Fruit fly (Drosophila melanogaster) whole organism, pupa: ENCODE measurements around the gene CG9636.

Experiments
- CG10348 ChIP-seq: fragments of 200-800 bp; sonication (Bioruptor generic); IDR thresholded peaks from 2 replicates; pipeline ENCODE4 v1.3.6; 2022; ENCODE audit warnings: missing biosample characterization, missing genetic modification characterization
- CG12605 ChIP-seq: fragments of 200-800 bp; sonication (Bioruptor generic); IDR thresholded peaks from 2 replicates; pipeline ENCODE4 v1.3.6; 2022; ENCODE audit warnings: missing biosample characterization, missing genetic modification characterization
- CG14655 ChIP-seq: fragments of 200-800 bp; sonication (Bioruptor generic); optimal IDR thresholded peaks from 3 replicates; lab custom pipeline; 2017; ENCODE audit warnings: mild to moderate bottlenecking, missing biosample characterization, missing genetic modification reagents, missing genetic modification characterization
- CG32121 ChIP-seq: fragments of 200-800 bp; sonication (Bioruptor generic); IDR thresholded peaks from 2 replicates; pipeline ENCODE4 v1.3.6; 2022; ENCODE audit warnings: missing biosample characterization, missing genetic modification characterization
- CG4496 ChIP-seq: fragments of 200-800 bp; sonication (Bioruptor generic); IDR thresholded peaks from 3 replicates; pipeline ENCODE4 v1.3.6; 2022; ENCODE audit warnings: missing biosample characterization, missing genetic modification characterization
- CG8159 ChIP-seq: fragments of 200-800 bp; sonication (Bioruptor generic); optimal IDR thresholded peaks from 3 replicates; lab custom pipeline; 2018; ENCODE audit warnings: missing biosample characterization, mild to moderate bottlenecking, missing genetic modification characterization, moderate library complexity
- CG8301 ChIP-seq: fragments of 200-800 bp; sonication (Bioruptor generic); optimal IDR thresholded peaks from 2 replicates; lab custom pipeline; 2018; ENCODE audit warnings: missing biosample characterization, mild to moderate bottlenecking, missing genetic modification characterization
- CG9948 ChIP-seq: fragments of 200-800 bp; sonication (Bioruptor generic); optimal IDR thresholded peaks from 2 replicates; lab custom pipeline; 2018; ENCODE audit warnings: missing biosample characterization, mild to moderate bottlenecking, missing genetic modification characterization, moderate library complexity
- EcR ChIP-seq: fragments of 200-800 bp; sonication (Bioruptor generic); optimal IDR thresholded peaks from 3 replicates; lab custom pipeline; 2019; ENCODE audit warnings: missing biosample characterization, missing genetic modification characterization, mild to moderate bottlenecking, moderate library complexity, missing genetic modification reagents
- Ets98B ChIP-seq: fragments of 200-800 bp; sonication (Bioruptor generic); IDR thresholded peaks from 2 replicates; pipeline ENCODE4 v1.3.6; 2022; ENCODE audit warnings: missing biosample characterization, missing genetic modification characterization
- fd96Ca ChIP-seq: fragments of 200-800 bp; sonication (Bioruptor generic); IDR thresholded peaks from 3 replicates; pipeline ENCODE4 v1.3.6; 2022; ENCODE audit warnings: missing biosample characterization, missing genetic modification characterization
- gl ChIP-seq: fragments of 200-800 bp; sonication (Bioruptor generic); optimal IDR thresholded peaks from 2 replicates; lab custom pipeline; 2018; ENCODE audit warnings: missing biosample characterization, mild to moderate bottlenecking, missing genetic modification characterization

DNA sequence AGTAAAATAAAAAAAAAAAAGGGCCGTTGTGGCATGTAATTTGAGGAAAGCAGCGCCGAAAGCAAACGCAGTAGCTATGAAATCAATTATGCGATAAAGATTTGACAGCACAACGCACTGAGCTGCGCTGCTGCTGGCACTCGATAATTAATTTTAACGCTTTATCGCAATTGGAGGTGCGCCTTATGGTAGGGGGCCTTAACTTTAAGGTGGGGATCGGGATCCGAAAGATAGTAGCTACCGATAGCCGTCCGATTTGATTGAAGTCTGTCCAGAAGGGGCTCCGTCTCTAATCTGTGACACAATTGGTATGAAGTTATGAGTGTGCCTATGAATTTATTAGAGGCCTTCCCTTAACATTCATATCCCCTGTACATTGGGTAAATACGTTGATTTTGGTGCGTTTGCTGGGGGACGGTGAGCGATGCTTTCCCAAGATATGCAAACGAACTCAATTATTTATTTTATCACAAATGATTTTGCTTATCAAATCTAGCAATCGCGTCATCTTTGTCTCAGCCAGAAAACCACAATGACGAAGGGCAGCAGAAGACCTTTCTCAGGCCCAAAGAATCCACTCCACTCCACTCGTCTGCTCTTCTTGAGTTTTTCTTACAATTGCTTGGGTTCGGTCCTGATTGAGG is 35.1 kb downstream of the CG9636 start:
- TF ChIP-seq Ets98B (GFP tag; lab: Robert Waterston, UW) (no peak), CG14655 (GFP tag; lab: Kevin White, UChicago) (no peak), CG9948 (no peak), CG4496 (no peak), CG12605 (GFP tag; lab: Robert Waterston, UW) (no peak), CG8159 (tag; lab: Kevin White, UChicago) (no peak), CG10348 (GFP tag; lab: Robert Waterston, UW) (no peak), fd96Ca (GFP tag; lab: Robert Waterston, UW) (no peak), CG32121 (no peak), CG8301 (no peak), gl (tag; lab: Kevin White, UChicago) (no peak), EcR (GFP tag; lab: Kevin White, UChicago) (no peak)
